Worm (Caenorhabditis elegans): ENCODE results near the gene F47B10.5.
A peak's percentile ranks its signal among the peaks of the same experiment; 100 is the strongest.

Gene F47B10.5

ce11 chrX:10907418-10907817, 17.1 kb upstream of the F47B10.5 start:
- TF ChIP-seq mes-2 (tag; optimal IDR thresholded peaks at IDR 0.05; ENCODE audit: poor library complexity, severe bottlenecking): no peak
- TF ChIP-seq spr-1 (tag; optimal IDR thresholded peaks at IDR 0.05): no peak
- no peak for TF ChIP-seq mdt-29 (GFP tag; IDR thresholded peaks at IDR 0.05)
- TF ChIP-seq daf-16 (GFP tag; optimal IDR thresholded peaks at IDR 0.05): peak in 1 of 2 experiments; percentile 64
- TF ChIP-seq daf-16 (tag; optimal IDR thresholded peaks at IDR 0.05): no peak
- no peak for TF ChIP-seq Y5F2A.4 (GFP tag; optimal IDR thresholded peaks at IDR 0.05)
- TF ChIP-seq mxl-3 (GFP tag; optimal IDR thresholded peaks at IDR 0.05): no peak
- no peak for TF ChIP-seq nhr-111 (GFP tag; optimal IDR thresholded peaks at IDR 0.05)

ce11 chrX:10903416-10903815, 13.1 kb upstream of the F47B10.5 start:
- TF ChIP-seq Y48G9A.11 (GFP tag; IDR thresholded peaks at IDR 0.05): no peak
- no peak for TF ChIP-seq lir-3 (tag; optimal IDR thresholded peaks at IDR 0.05)
- TF ChIP-seq hlh-11 (tag; optimal IDR thresholded peaks at IDR 0.05): peak; percentile 45
- no peak for TF ChIP-seq dmd-8 (GFP tag; IDR thresholded peaks at IDR 0.05)
- TF ChIP-seq duxl-1 (tag; optimal IDR thresholded peaks at IDR 0.05; ENCODE audit: poor library complexity): no peak
- TF ChIP-seq php-3 (GFP tag; IDR thresholded peaks at IDR 0.05): no peak
- TF ChIP-seq snpc-1.2 (GFP tag; IDR thresholded peaks at IDR 0.05): no peak
- no peak for TF ChIP-seq lim-7 (GFP tag; IDR thresholded peaks at IDR 0.05)
- TF ChIP-seq sdz-12 (GFP tag; optimal IDR thresholded peaks at IDR 0.05): no peak
- TF ChIP-seq mep-1 (tag; optimal IDR thresholded peaks at IDR 0.05): no peak
- TF ChIP-seq ceh-28 (tag; optimal IDR thresholded peaks at IDR 0.05): no peak
- TF ChIP-seq ceh-62 (tag; optimal IDR thresholded peaks at IDR 0.05): no peak
- TF ChIP-seq aly-2 (tag; optimal IDR thresholded peaks at IDR 0.05): no peak
- no peak for TF ChIP-seq ZK337.2 (GFP tag; IDR thresholded peaks at IDR 0.05)
- peak; percentile 6 for TF ChIP-seq hlh-30 (tag; optimal IDR thresholded peaks at IDR 0.05; ENCODE audit: insufficient read depth)
- TF ChIP-seq mxl-3 (GFP tag; optimal IDR thresholded peaks at IDR 0.05): peak; percentile 33
- TF ChIP-seq ztf-7 (tag; optimal IDR thresholded peaks at IDR 0.05): no peak
- TF ChIP-seq nhr-77 (tag; optimal IDR thresholded peaks at IDR 0.05): no peak
- TF ChIP-seq gei-8 (GFP tag; optimal IDR thresholded peaks at IDR 0.05): no peak
- no peak for TF ChIP-seq nhr-10 (tag; optimal IDR thresholded peaks at IDR 0.05)
- TF ChIP-seq pha-4 (GFP tag; IDR thresholded peaks at IDR 0.05): no peak
- TF ChIP-seq pha-4 (tag; optimal IDR thresholded peaks at IDR 0.05): no peak
- no peak for TF ChIP-seq lin-15B (tag; optimal IDR thresholded peaks at IDR 0.05)
- peak in 1 of 2 experiments; percentile 45 for TF ChIP-seq unc-62 (GFP tag; optimal IDR thresholded peaks at IDR 0.05 in 1 of 2)
- no peak for TF ChIP-seq unc-62 (tag; optimal IDR thresholded peaks at IDR 0.05)
- TF ChIP-seq dve-1 (tag; optimal IDR thresholded peaks at IDR 0.05; ENCODE audit: insufficient read depth): peak; percentile 39
- peak in 1 of 2 experiments; percentile 77 for TF ChIP-seq mdl-1 (tag; optimal IDR thresholded peaks at IDR 0.05)
- peak; percentile 32; the same call in 1 of the 2 replicates for TF ChIP-seq dmd-6 (GFP tag; IDR thresholded peaks at IDR 0.05)
- TF ChIP-seq ces-1 (GFP tag; optimal IDR thresholded peaks at IDR 0.05): no peak
- TF ChIP-seq ceh-20 (GFP tag; IDR thresholded peaks at IDR 0.05): 0 out of 2 replicates have a peak, but pooled peaks have one; percentile 27
- TF ChIP-seq daf-16 (GFP tag; optimal IDR thresholded peaks at IDR 0.05): no peak
- TF ChIP-seq daf-16 (tag; optimal IDR thresholded peaks at IDR 0.05): no peak
- TF ChIP-seq nhr-48 (tag; optimal IDR thresholded peaks at IDR 0.05): peak; percentile 53
- TF ChIP-seq ceh-44 (GFP tag; IDR thresholded peaks at IDR 0.05): no peak
- no peak for TF ChIP-seq T26A8.4 (GFP tag; IDR thresholded peaks at IDR 0.05)
- TF ChIP-seq set-16 (GFP tag; IDR thresholded peaks at IDR 0.05): no peak

Data from whole organism, L4 larva.